Fruit fly (Drosophila melanogaster) whole organism, wandering third instar larva: ENCODE measurements around the gene Agpat1.
A peak's percentile ranks its signal among the peaks of the same experiment; 100 is the strongest.

ENCODE experiments used
- HLH106 ChIP-seq: fragments of 200-800 bp; optimal IDR thresholded peaks from 3 replicates; lab custom pipeline; 2019; ENCODE audit warnings: missing biosample characterization, mild to moderate bottlenecking, missing genetic modification characterization, moderate library complexity
- brk ChIP-seq: fragments of 200-800 bp; sonication (Bioruptor generic); optimal IDR thresholded peaks from 2 replicates; lab custom pipeline; 2016; ENCODE audit warnings: missing biosample characterization, mild to moderate bottlenecking, missing genetic modification characterization
- fru ChIP-seq: fragments of 200-800 bp; sonication (Bioruptor generic); optimal IDR thresholded peaks from 3 replicates; lab custom pipeline; 2016; ENCODE audit warnings: missing biosample characterization, mild to moderate bottlenecking, missing genetic modification characterization

DNA sequence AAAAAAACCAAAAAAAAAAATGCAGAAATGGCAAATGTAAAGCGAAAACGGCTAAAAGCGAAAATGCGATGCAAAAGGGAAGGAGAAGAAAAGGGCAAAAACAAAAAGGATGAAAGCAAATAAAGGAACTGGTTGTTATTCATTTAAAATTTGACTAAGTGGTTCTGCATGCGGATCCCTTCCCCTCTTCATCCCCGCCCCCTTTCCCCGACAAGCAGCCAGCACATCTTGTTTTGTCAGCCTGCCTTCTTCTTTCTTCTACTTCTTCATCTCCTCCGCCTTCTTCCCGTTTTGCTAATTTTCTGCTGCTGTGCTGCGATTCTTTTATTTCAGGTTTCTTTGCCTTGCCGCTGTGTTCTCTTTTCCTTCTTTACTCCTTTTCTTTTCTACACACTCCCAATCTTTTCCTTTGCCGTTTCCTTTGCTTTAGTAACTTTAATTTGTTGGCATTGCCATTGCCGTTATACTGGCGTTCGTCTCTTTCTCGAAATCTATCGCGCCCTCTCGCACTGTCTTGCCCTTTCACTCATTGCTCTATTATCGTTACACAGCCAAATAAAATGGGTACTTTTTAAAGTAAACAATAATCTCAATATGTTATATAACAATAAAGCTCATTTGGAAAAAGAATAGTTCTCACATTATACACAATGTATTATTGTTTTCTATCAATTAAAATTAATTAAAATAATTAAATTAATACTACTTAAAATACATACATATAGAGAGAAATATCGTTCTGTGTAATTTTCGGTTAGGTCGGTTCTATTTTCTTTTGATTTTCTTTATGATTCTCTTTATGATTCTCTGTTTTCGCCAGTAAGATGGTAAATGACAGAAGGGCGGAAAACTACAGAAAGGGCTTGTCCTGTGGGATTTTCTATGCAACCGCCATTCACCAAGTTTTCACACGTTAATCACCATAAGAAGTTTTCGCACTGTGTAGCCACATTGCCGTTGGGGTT lies 17.0 kb upstream of the Agpat1 start:
- TF ChIP-seq fru (GFP tag; lab: Kevin White, UChicago) (peak; percentile 8), HLH106 (peak; percentile 39), brk (no peak)
